Fruit fly (Drosophila melanogaster): ENCODE results near the gene eIF1A.

Gene eIF1A

dm6 chr3R:18242089-18242955 is 32.1 kb upstream of the eIF1A start, which contains the start of the genes CG7156 and 14-3-3epsilon (continued):
- TF ChIP-seq CG17186 (GFP tag; optimal IDR thresholded peaks at IDR 0.05) (peak; percentile 94), nom (GFP tag; optimal IDR thresholded peaks at IDR 0.05) (peak; percentile 41), CG16863 (GFP tag; optimal IDR thresholded peaks at IDR 0.05) (peak; percentile 4), CG14441 (GFP tag; IDR thresholded peaks at IDR 0.05) (no peak), CG9797 (GFP tag; optimal IDR thresholded peaks at IDR 0.05) (peak; percentile 96), fru (optimal IDR thresholded peaks at IDR 0.05) (no peak), hkb (optimal IDR thresholded peaks at IDR 0.05) (peak; percentile 77), hkb (GFP tag; IDR thresholded peaks at IDR 0.05) (peak; percentile 61), chif (GFP tag; optimal IDR thresholded peaks at IDR 0.05) (peak in 1 of 2 experiments; percentile 30), CG18599 (GFP tag; optimal IDR thresholded peaks at IDR 0.05) (peak; percentile 42), Nf-YA (GFP tag; IDR thresholded peaks at IDR 0.05) (0 out of 2 replicates have a peak, but pooled peaks have one; percentile 5), CG15696 (tag; optimal IDR thresholded peaks at IDR 0.05) (peak; percentile 2), CG1792 (GFP tag; optimal IDR thresholded peaks at IDR 0.05) (no peak), CG1529 (GFP tag; optimal IDR thresholded peaks at IDR 0.05) (no peak), pfk (GFP tag; optimal IDR thresholded peaks at IDR 0.05) (peak; percentile 7), CG18764 (GFP tag; optimal IDR thresholded peaks at IDR 0.05) (peak; percentile 37), CG10209 (GFP tag; optimal IDR thresholded peaks at IDR 0.05) (peak; percentile 1), Ravus (GFP tag; IDR thresholded peaks at IDR 0.05) (no peak), Sox102F (GFP tag; optimal IDR thresholded peaks at IDR 0.05) (no peak), CG30020 (tag; optimal IDR thresholded peaks at IDR 0.05) (peak; percentile 50), oc (tag; optimal IDR thresholded peaks at IDR 0.05) (peak; percentile 8), ATbp (GFP tag; optimal IDR thresholded peaks at IDR 0.05) (peak; percentile 3), TFAM (GFP tag; optimal IDR thresholded peaks at IDR 0.05) (no peak), Atf3 (GFP tag; optimal IDR thresholded peaks at IDR 0.05) (no peak), Bgb (GFP tag; IDR thresholded peaks at IDR 0.05; ENCODE audit: partially characterized antibody) (0 out of 2 replicates have a peak, but pooled peaks have one; percentile 51), phol (tag; optimal IDR thresholded peaks at IDR 0.05) (peak; percentile 82), Sry-β (GFP tag; optimal IDR thresholded peaks at IDR 0.05) (no peak), CG32767 (GFP tag; IDR thresholded peaks at IDR 0.05) (peak; percentile 63), Spps (tag; optimal IDR thresholded peaks at IDR 0.05) (peak; percentile 9), seq (GFP tag; IDR thresholded peaks at IDR 0.05) (peak; percentile 36; the same call in 1 of the 2 replicates), CHES-1-like (GFP tag; optimal IDR thresholded peaks at IDR 0.05) (peak; percentile 32), stwl (tag; optimal IDR thresholded peaks at IDR 0.05) (peak; percentile 12), fu2 (GFP tag; optimal IDR thresholded peaks at IDR 0.05) (no peak), CG3838 (GFP tag; optimal IDR thresholded peaks at IDR 0.05) (peak; percentile 14), salm (tag; optimal IDR thresholded peaks at IDR 0.05) (peak; percentile 28), jigr1 (GFP tag; IDR thresholded peaks at IDR 0.05) (no peak; the same call in 2 of the 3 replicates), E2f2 (GFP tag; IDR thresholded peaks at IDR 0.05) (peak; percentile 48), lilli (GFP tag; optimal IDR thresholded peaks at IDR 0.05) (peak; percentile 59), crp (GFP tag; optimal IDR thresholded peaks at IDR 0.05) (peak in 1 of 2 experiments; percentile 4), CG18619 (GFP tag; optimal IDR thresholded peaks at IDR 0.05) (peak; percentile 29), CG2712 (tag; optimal IDR thresholded peaks at IDR 0.05) (peak; percentile 63), Dp (GFP tag; optimal IDR thresholded peaks at IDR 0.05) (peak; percentile 65), CG17829 (tag; optimal IDR thresholded peaks at IDR 0.05) (peak; percentile 16), Dfd (GFP tag; optimal IDR thresholded peaks at IDR 0.05) (no peak), CG9817 (tag; optimal IDR thresholded peaks at IDR 0.05) (no peak), lab (GFP tag; optimal IDR thresholded peaks at IDR 0.05) (peak; percentile 42), CG12659 (GFP tag; optimal IDR thresholded peaks at IDR 0.05) (peak; percentile 68), dpn (GFP tag; optimal IDR thresholded peaks at IDR 0.05) (peak in 1 of 2 experiments; percentile 45)
